Worm (Caenorhabditis elegans): ENCODE data around the gene F59A7.11.

ce11 chrV:2035545-2035944 lies 21.8 kb upstream of the F59A7.11 start, which contains the start of gene srab-23:
- TF ChIP-seq sup-37 (GFP tag; optimal IDR thresholded peaks at IDR 0.05) (no peak), egl-27 (tag; optimal IDR thresholded peaks at IDR 0.05) (no peak), hlh-4 (tag; optimal IDR thresholded peaks at IDR 0.05) (no peak), fkh-8 (tag; optimal IDR thresholded peaks at IDR 0.05) (no peak), dpl-1 (GFP tag; optimal IDR thresholded peaks at IDR 0.05) (no peak), lin-13 (GFP tag; optimal IDR thresholded peaks at IDR 0.05) (no peak), nhr-237 (tag; optimal IDR thresholded peaks at IDR 0.05) (no peak), unc-62 (GFP tag; optimal IDR thresholded peaks at IDR 0.05) (no peak)

Data from whole organism, L1 larva.